Fruit fly (Drosophila melanogaster) whole organism, embryonic: ENCODE measurements around the gene ss.

Experiments used
- BEAF-32 ChIP-seq: fragments of 200-800 bp; sonication (Bioruptor generic); optimal IDR thresholded peaks from 3 replicates; lab custom pipeline; 2017; ENCODE audit warnings: missing biosample characterization, missing genetic modification characterization, mild to moderate bottlenecking, moderate library complexity, missing genetic modification reagents
- C15 ChIP-seq: fragments of 200-800 bp; sonication (Bioruptor generic); IDR thresholded peaks from 3 replicates; pipeline ENCODE4 v1.3.6; 2022; ENCODE audit warnings: missing biosample characterization, missing genetic modification characterization
- CG10431 ChIP-seq: fragments of 200-800 bp; sonication (Bioruptor generic); optimal IDR thresholded peaks from 3 replicates; lab custom pipeline; 2018; ENCODE audit warnings: missing biosample characterization, mild to moderate bottlenecking, missing genetic modification characterization
- CG10462 ChIP-seq: fragments of 200-800 bp; sonication (Bioruptor generic); optimal IDR thresholded peaks from 2 replicates; lab custom pipeline; 2016; ENCODE audit warnings: missing biosample characterization, missing genetic modification characterization
- CG11085 ChIP-seq: fragments of 200-800 bp; sonication (Bioruptor generic); IDR thresholded peaks from 2 replicates; pipeline ENCODE4 v1.3.6; 2022; ENCODE audit warnings: missing biosample characterization, missing genetic modification characterization
- CG11456 ChIP-seq: fragments of 200-800 bp; sonication (Bioruptor generic); IDR thresholded peaks from 3 replicates; pipeline ENCODE4 v1.3.6; 2022; ENCODE audit warnings: missing biosample characterization, missing genetic modification characterization
- CG11695 ChIP-seq: fragments of 200-800 bp; sonication (Bioruptor generic); IDR thresholded peaks from 3 replicates; pipeline ENCODE4 v1.3.6; 2022; ENCODE audit warnings: missing biosample characterization, missing genetic modification characterization
- CG12219 ChIP-seq: fragments of 200-800 bp; sonication (Bioruptor generic); optimal IDR thresholded peaks from 3 replicates; lab custom pipeline; 2018; ENCODE audit warnings: missing biosample characterization, mild to moderate bottlenecking, missing genetic modification characterization
- CG13287 ChIP-seq: fragments of 200-800 bp; sonication (Bioruptor generic); IDR thresholded peaks from 2 replicates; pipeline ENCODE4 v1.3.6; 2022; ENCODE audit warnings: missing biosample characterization, missing genetic modification characterization; ENCODE audit not compliant: partially characterized antibody
- CG1647 ChIP-seq: fragments of 200-800 bp; sonication (Bioruptor generic); optimal IDR thresholded peaks from 3 replicates; lab custom pipeline; 2016; ENCODE audit warnings: missing biosample characterization, missing genetic modification characterization
- CG18764 ChIP-seq: fragments of 200-800 bp; sonication (Bioruptor generic); optimal IDR thresholded peaks from 3 replicates; lab custom pipeline; 2016; ENCODE audit warnings: missing biosample characterization, missing genetic modification characterization
- CG2875 ChIP-seq: fragments of 200-800 bp; sonication (Bioruptor generic); optimal IDR thresholded peaks from 2 replicates; lab custom pipeline; 2017; ENCODE audit warnings: missing biosample characterization, mild to moderate bottlenecking, missing genetic modification characterization, missing genetic modification reagents
- CG2889 ChIP-seq: fragments of 200-800 bp; sonication (Bioruptor generic); IDR thresholded peaks from 3 replicates; pipeline ENCODE4 v1.3.6; 2022; ENCODE audit warnings: missing biosample characterization, missing genetic modification characterization
- CG3281 ChIP-seq: fragments of 200-800 bp; sonication (Bioruptor generic); optimal IDR thresholded peaks from 3 replicates; lab custom pipeline; 2017; ENCODE audit warnings: missing biosample characterization, mild to moderate bottlenecking, missing genetic modification characterization
- CG3726 ChIP-seq: fragments of 200-800 bp; sonication (Bioruptor generic); IDR thresholded peaks from 3 replicates; pipeline ENCODE4, ENCODE4 v1.3.6; 2022; ENCODE audit warnings: missing biosample characterization, missing genetic modification characterization
- CG4617 ChIP-seq: fragments of 200-800 bp; sonication (Bioruptor generic); optimal IDR thresholded peaks from 3 replicates; lab custom pipeline; 2016; ENCODE audit warnings: missing biosample characterization, missing genetic modification characterization, borderline replicate concordance
- CG8388 ChIP-seq: fragments of 200-800 bp; sonication (Bioruptor generic); optimal IDR thresholded peaks from 2 replicates; lab custom pipeline; 2019; ENCODE audit warnings: missing biosample characterization, mild to moderate bottlenecking, missing genetic modification characterization, moderate library complexity
- CG9876 ChIP-seq: fragments of 200-800 bp; sonication (Bioruptor generic); optimal IDR thresholded peaks from 2 replicates; lab custom pipeline; 2016; ENCODE audit warnings: missing biosample characterization, missing genetic modification characterization
- Dbx ChIP-seq: fragments of 200-800 bp; sonication (Bioruptor generic); IDR thresholded peaks from 3 replicates; pipeline ENCODE4 v1.3.6; 2022; ENCODE audit warnings: missing biosample characterization, missing genetic modification characterization
- Deaf1 ChIP-seq: fragments of 200-800 bp; optimal IDR thresholded peaks from 3 replicates; lab custom pipeline; 2019; ENCODE audit warnings: missing biosample characterization, mild to moderate bottlenecking, missing genetic modification characterization, moderate library complexity
- E2f2 ChIP-seq: fragments of 200-800 bp; sonication (Bioruptor generic); IDR thresholded peaks from 2 replicates; pipeline ENCODE4 v1.3.6; 2022; ENCODE audit warnings: missing biosample characterization, missing genetic modification characterization
- Fer3 ChIP-seq: fragments of 200-800 bp; sonication (Bioruptor generic); optimal IDR thresholded peaks from 2 replicates; lab custom pipeline; 2018; ENCODE audit warnings: missing biosample characterization, mild to moderate bottlenecking, missing genetic modification characterization, moderate library complexity
- Hmr ChIP-seq: fragments of 200-800 bp; sonication (Bioruptor generic); optimal IDR thresholded peaks from 3 replicates; lab custom pipeline; 2017; ENCODE audit warnings: mild to moderate bottlenecking, missing biosample characterization, missing genetic modification reagents, missing genetic modification characterization
- Lpt ChIP-seq: fragments of >200 bp; optimal IDR thresholded peaks from 2 replicates; lab custom pipeline; 2018; ENCODE audit warnings: missing biosample characterization, missing genetic modification characterization
- NC2α ChIP-seq: fragments of 200-800 bp; sonication (Bioruptor generic); optimal IDR thresholded peaks from 2 replicates; lab custom pipeline; 2016; ENCODE audit warnings: missing biosample characterization, missing genetic modification characterization
- NC2β ChIP-seq: fragments of 200-800 bp; sonication (Bioruptor generic); optimal IDR thresholded peaks from 2 replicates; lab custom pipeline; 2016; ENCODE audit warnings: missing biosample characterization, missing genetic modification characterization
- Nf-YA ChIP-seq: fragments of 200-800 bp; sonication (Bioruptor generic); IDR thresholded peaks from 2 replicates; pipeline ENCODE4 v1.3.6; 2022; ENCODE audit warnings: missing biosample characterization, missing genetic modification characterization
- Six4 ChIP-seq: fragments of 200-800 bp; sonication (Bioruptor generic); optimal IDR thresholded peaks from 2 replicates; lab custom pipeline; 2016; ENCODE audit warnings: missing biosample characterization, missing genetic modification characterization
- Sox100B ChIP-seq: fragments of 200-800 bp; sonication (Bioruptor generic); optimal IDR thresholded peaks from 3 replicates; lab custom pipeline; 2018; ENCODE audit warnings: missing biosample characterization, mild to moderate bottlenecking, missing genetic modification characterization
- Ssrp ChIP-seq: fragments of 200-800 bp; sonication (Bioruptor generic); optimal IDR thresholded peaks from 2 replicates; lab custom pipeline; 2018; ENCODE audit warnings: missing biosample characterization, mild to moderate bottlenecking, missing genetic modification characterization, moderate library complexity
- Xbp1 ChIP-seq: fragments of 200-800 bp; sonication (Bioruptor generic); optimal IDR thresholded peaks from 3 replicates; lab custom pipeline; 2016; ENCODE audit warnings: missing biosample characterization, mild to moderate bottlenecking, missing genetic modification characterization
- abd-A ChIP-seq: fragments of 200-800 bp; sonication (Bioruptor generic); optimal IDR thresholded peaks from 3 replicates; lab custom pipeline; 2019; ENCODE audit warnings: missing biosample characterization, mild to moderate bottlenecking, missing genetic modification characterization, moderate library complexity
- ci ChIP-seq: fragments of 200-800 bp; sonication (Bioruptor generic); IDR thresholded peaks from 3 replicates; pipeline ENCODE4 v1.3.6; 2022; ENCODE audit warnings: missing biosample characterization, missing genetic modification characterization
- crc ChIP-seq: fragments of 200-800 bp; sonication (Bioruptor generic); optimal IDR thresholded peaks from 2 replicates; lab custom pipeline; 2016; ENCODE audit warnings: missing biosample characterization, missing genetic modification characterization
- crol ChIP-seq: fragments of 200-800 bp; sonication (Bioruptor generic); IDR thresholded peaks from 2 replicates; pipeline ENCODE4 v1.3.6; 2022; ENCODE audit warnings: missing biosample characterization, missing genetic modification characterization
- dan ChIP-seq: fragments of 200-800 bp; sonication (Bioruptor generic); IDR thresholded peaks from 2 replicates; pipeline ENCODE4 v1.3.6; 2022; ENCODE audit warnings: missing biosample characterization, missing genetic modification characterization
- danr ChIP-seq: fragments of 200-800 bp; sonication (Bioruptor generic); IDR thresholded peaks from 2 replicates; pipeline ENCODE4 v1.3.6; 2022; ENCODE audit warnings: missing biosample characterization, missing genetic modification characterization
- ems ChIP-seq: fragments of 200-800 bp; sonication (Bioruptor generic); optimal IDR thresholded peaks from 3 replicates; lab custom pipeline; 2016; ENCODE audit warnings: missing biosample characterization, missing genetic modification characterization
- fu2 ChIP-seq: fragments of 200-800 bp; sonication (Bioruptor generic); optimal IDR thresholded peaks from 2 replicates; lab custom pipeline; 2016; ENCODE audit warnings: missing biosample characterization, missing genetic modification characterization
- gcm ChIP-seq: fragments of 200-800 bp; sonication (Bioruptor generic); optimal IDR thresholded peaks from 2 replicates; lab custom pipeline; 2019; ENCODE audit warnings: missing biosample characterization, mild to moderate bottlenecking, missing genetic modification characterization, moderate library complexity
- gcm2 ChIP-seq: fragments of 200-800 bp; sonication (Bioruptor generic); optimal IDR thresholded peaks from 2 replicates; lab custom pipeline; 2016; ENCODE audit warnings: missing biosample characterization, missing genetic modification characterization
- maf-S ChIP-seq: fragments of 200-800 bp; sonication (Bioruptor generic); optimal IDR thresholded peaks from 2 replicates; lab custom pipeline; 2016; ENCODE audit warnings: missing biosample characterization, missing genetic modification characterization
- nmo ChIP-seq: fragments of 200-800 bp; sonication (Bioruptor generic); optimal IDR thresholded peaks from 2 replicates; lab custom pipeline; 2018; ENCODE audit warnings: missing biosample characterization, mild to moderate bottlenecking, missing genetic modification characterization, moderate library complexity
- oc ChIP-seq: fragments of 200-800 bp; sonication (Bioruptor generic); optimal IDR thresholded peaks from 2 replicates; lab custom pipeline; 2018; ENCODE audit warnings: missing biosample characterization, mild to moderate bottlenecking, missing genetic modification characterization, moderate library complexity
- pan ChIP-seq, 4 experiments: fragments of >200 bp in 3 of 4; fragments of 200-800 bp in 1 of 4; sonication (Bioruptor generic) in 1 of 4; optimal IDR thresholded peaks in 3 of 4; IDR thresholded peaks in 1 of 4; 2 replicates each; pipeline versions ENCODE4 v1.3.6 to Lab custom; 2017 to 2022; ENCODE audit warnings: missing biosample characterization in 2 of 4, missing genetic modification characterization in 2 of 4, mixed read lengths in 1 of 4
- sna ChIP-seq: fragments of 200-800 bp; sonication (Bioruptor generic); IDR thresholded peaks from 2 replicates; pipeline ENCODE4 v1.3.6; 2022; ENCODE audit warnings: missing biosample characterization, missing genetic modification characterization; ENCODE audit not compliant: partially characterized antibody
- tio ChIP-seq: fragments of 200-800 bp; sonication (Bioruptor generic); optimal IDR thresholded peaks from 2 replicates; lab custom pipeline; 2017; ENCODE audit warnings: missing biosample characterization, missing genetic modification characterization, inconsistent platforms
- toy ChIP-seq: fragments of 200-800 bp; sonication (Bioruptor generic); IDR thresholded peaks from 2 replicates; pipeline ENCODE4 v1.3.6; 2022; ENCODE audit warnings: missing biosample characterization, missing genetic modification characterization
- trem ChIP-seq: fragments of 200-800 bp; optimal IDR thresholded peaks from 3 replicates; lab custom pipeline; 2019; ENCODE audit warnings: missing biosample characterization, mild to moderate bottlenecking, missing genetic modification characterization, moderate library complexity
- wdn ChIP-seq: fragments of 200-800 bp; sonication (Bioruptor generic); IDR thresholded peaks from 2 replicates; pipeline ENCODE4 v1.3.6; 2022; ENCODE audit warnings: missing biosample characterization, missing genetic modification characterization

The ss gene

DNA sequence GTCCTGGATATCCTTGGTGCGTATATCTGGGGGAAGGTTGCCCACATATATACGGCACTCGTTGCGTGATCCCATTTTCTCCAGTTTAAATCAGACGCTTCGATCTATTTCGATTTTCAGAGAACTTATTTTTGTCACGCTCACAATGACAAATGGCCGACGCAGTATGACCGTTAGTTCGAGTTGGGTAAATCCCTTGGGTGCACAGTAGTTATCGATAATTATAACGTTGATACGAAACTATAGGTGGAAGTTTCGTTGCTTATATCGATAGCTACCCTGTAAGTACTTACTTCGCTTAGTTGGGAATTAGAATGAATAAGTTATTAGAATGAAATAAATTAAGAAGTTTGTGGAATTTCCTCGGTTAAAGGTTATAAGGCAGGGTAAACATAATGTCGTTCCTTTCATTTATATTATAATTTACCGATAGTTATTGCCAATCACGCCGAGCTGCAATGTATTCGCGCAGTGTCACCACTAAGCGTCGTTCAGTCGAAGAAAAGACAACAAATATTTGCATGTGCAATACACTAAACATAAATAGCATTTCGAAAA lies 61.6 kb downstream of the ss start, which contains the start of the genes SF2 and pad (continued):
- no peak; the same call in 2 of the 3 replicates for TF ChIP-seq ci
- peak; percentile 96 for TF ChIP-seq CG13287 (GFP tag; lab: Robert Waterston, UW)
- peak; percentile 40; the same call in 1 of the 3 replicates for TF ChIP-seq CG11695 (GFP tag; lab: Robert Waterston, UW)
- peak; percentile 86 for TF ChIP-seq Dbx (GFP tag; lab: Robert Waterston, UW)
- no peak for TF ChIP-seq CG3726 (GFP tag; lab: Robert Waterston, UW)
- peak; percentile 85 for TF ChIP-seq abd-A (tag; lab: Kevin White, UChicago)
- peak; percentile 55 for TF ChIP-seq gcm2 (GFP tag; lab: Kevin White, UChicago)
- no peak for TF ChIP-seq C15 (GFP tag; lab: Robert Waterston, UW)
- TF ChIP-seq CG18764 = peak; percentile 72
- TF ChIP-seq tio (GFP tag; lab: Kevin White, UChicago) = peak; percentile 44
- peak; percentile 42 for TF ChIP-seq CG2875 (GFP tag; lab: Kevin White, UChicago)
- no peak for TF ChIP-seq Lpt (GFP tag; lab: Kevin White, UChicago)
- no peak for TF ChIP-seq crol (GFP tag; lab: Robert Waterston, UW)
- TF ChIP-seq BEAF-32 (GFP tag; lab: Kevin White, UChicago) = peak; percentile 99
- TF ChIP-seq Hmr = peak; percentile 79
- no peak for TF ChIP-seq toy (GFP tag; lab: Robert Waterston, UW)
- peak; percentile 66 for TF ChIP-seq maf-S
- peak; percentile 74 for TF ChIP-seq CG3281 (GFP tag; lab: Kevin White, UChicago)
- peak; percentile 69 for TF ChIP-seq Sox100B
- peak; percentile 73 for TF ChIP-seq wdn (GFP tag; lab: Robert Waterston, UW)
- TF ChIP-seq CG9876 = peak; percentile 61
- TF ChIP-seq pan (optimal IDR thresholded peaks at IDR 0.05; lab: Kevin White, UChicago) = no peak
- TF ChIP-seq pan (GFP tag; optimal IDR thresholded peaks at IDR 0.05 in 1 of 2, IDR thresholded peaks at IDR 0.05 in 1 of 2) = peak in 1 of 2 experiments; percentile 69
- TF ChIP-seq danr (GFP tag; lab: Robert Waterston, UW) = peak; percentile 54; the same call in 1 of the 2 replicates
- TF ChIP-seq NC2β = peak; percentile 69
- peak; percentile 45 for TF ChIP-seq CG8388
- TF ChIP-seq CG10431 (GFP tag; lab: Kevin White, UChicago) = peak; percentile 10
- no peak for TF ChIP-seq dan
- no peak for TF ChIP-seq CG12219
- peak; percentile 69 for TF ChIP-seq CG11085 (GFP tag; lab: Robert Waterston, UW)
- peak; percentile 82 for TF ChIP-seq ems (GFP tag; lab: Kevin White, UChicago)
- peak; percentile 68 for TF ChIP-seq CG4617 (GFP tag; lab: Kevin White, UChicago)
- peak; percentile 53 for TF ChIP-seq Deaf1 (tag; lab: Kevin White, UChicago)
- peak; percentile 74; the same call in 2 of the 3 replicates for TF ChIP-seq CG11456 (GFP tag; lab: Robert Waterston, UW)
- TF ChIP-seq CG1647 (GFP tag; lab: Kevin White, UChicago) = peak; percentile 78
- TF ChIP-seq Xbp1 (GFP tag; lab: Kevin White, UChicago) = peak; percentile 88
- TF ChIP-seq CG2889 (GFP tag; lab: Robert Waterston, UW) = peak; percentile 38; the same call in 1 of the 3 replicates
- peak; percentile 73 for TF ChIP-seq Ssrp (tag; lab: Kevin White, UChicago)
- no peak; the same call in 1 of the 2 replicates for TF ChIP-seq E2f2
- TF ChIP-seq oc (tag; lab: Kevin White, UChicago) = peak; percentile 17
- TF ChIP-seq CG10462 (GFP tag; lab: Kevin White, UChicago) = peak; percentile 70
- TF ChIP-seq Nf-YA (GFP tag; lab: Robert Waterston, UW) = no peak
- TF ChIP-seq nmo (GFP tag; lab: Kevin White, UChicago) = peak; percentile 91
- peak; percentile 77 for TF ChIP-seq fu2
- peak; percentile 68 for TF ChIP-seq crc (GFP tag; lab: Kevin White, UChicago)
- TF ChIP-seq gcm (GFP tag; lab: Kevin White, UChicago) = peak; percentile 54
- TF ChIP-seq trem (tag; lab: Kevin White, UChicago) = peak; percentile 88
- peak; percentile 65 for TF ChIP-seq Six4 (GFP tag; lab: Kevin White, UChicago)
- TF ChIP-seq NC2α (GFP tag; lab: Kevin White, UChicago) = peak; percentile 51
- TF ChIP-seq sna = peak; percentile 97
- TF ChIP-seq Fer3 (tag; lab: Kevin White, UChicago) = peak; percentile 60
